Fruit fly (Drosophila melanogaster): Measurements from ENCODE around the gene CG11722.

CG11722 gene

DNA sequence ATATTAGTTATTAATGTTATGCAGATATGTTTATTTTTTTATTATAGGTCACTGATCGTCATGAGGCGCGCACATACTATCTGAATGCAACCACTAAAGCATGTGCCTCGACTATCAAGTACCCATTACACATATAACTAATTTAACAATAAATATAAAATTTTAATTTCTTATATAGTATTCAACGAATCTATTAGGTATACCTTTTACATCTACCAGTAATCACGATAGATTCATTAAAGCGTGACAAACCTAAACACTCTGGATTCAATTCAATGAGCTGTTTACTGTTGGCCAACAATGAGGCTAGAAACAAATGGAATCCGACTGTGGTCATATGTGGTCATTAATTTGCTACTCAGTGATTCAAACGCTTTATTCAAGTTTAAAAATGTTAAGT lies 22.3 kb upstream of the CG11722 start, which contains the start of gene CG33784:
Gene CG33784 (plus strand): TSS at position 301 of the 400 bp plus-strand sequence.
- TF ChIP-seq toe (GFP tag; optimal IDR thresholded peaks at IDR 0.05) (no peak), CG12768 (GFP tag; optimal IDR thresholded peaks at IDR 0.05) (no peak), cnc (optimal IDR thresholded peaks at IDR 0.05) (no peak), Clk (GFP tag; optimal IDR thresholded peaks at IDR 0.05) (no peak), CG7045 (GFP tag; optimal IDR thresholded peaks at IDR 0.05) (no peak), kay (GFP tag; ENCODE audit: borderline replicate concordance) (no peak), pad (GFP tag; optimal IDR thresholded peaks at IDR 0.05) (no peak), CG14711 (tag; optimal IDR thresholded peaks at IDR 0.05) (no peak), Crg-1 (GFP tag; optimal IDR thresholded peaks at IDR 0.05) (no peak), cic (GFP tag; optimal IDR thresholded peaks at IDR 0.05) (no peak), Hr96 (GFP tag; optimal IDR thresholded peaks at IDR 0.05) (no peak), CG5204 (GFP tag; optimal IDR thresholded peaks at IDR 0.05) (no peak), ovo (GFP tag; optimal IDR thresholded peaks at IDR 0.05) (no peak), CG1620 (GFP tag; optimal IDR thresholded peaks at IDR 0.05) (no peak), CG33017 (tag; optimal IDR thresholded peaks at IDR 0.05) (no peak), Mnt (GFP tag; optimal IDR thresholded peaks at IDR 0.05) (no peak), CG11617 (GFP tag; optimal IDR thresholded peaks at IDR 0.05) (no peak), bab1 (GFP tag; optimal IDR thresholded peaks at IDR 0.05) (no peak), tj (GFP tag; optimal IDR thresholded peaks at IDR 0.05) (no peak)

DNA sequence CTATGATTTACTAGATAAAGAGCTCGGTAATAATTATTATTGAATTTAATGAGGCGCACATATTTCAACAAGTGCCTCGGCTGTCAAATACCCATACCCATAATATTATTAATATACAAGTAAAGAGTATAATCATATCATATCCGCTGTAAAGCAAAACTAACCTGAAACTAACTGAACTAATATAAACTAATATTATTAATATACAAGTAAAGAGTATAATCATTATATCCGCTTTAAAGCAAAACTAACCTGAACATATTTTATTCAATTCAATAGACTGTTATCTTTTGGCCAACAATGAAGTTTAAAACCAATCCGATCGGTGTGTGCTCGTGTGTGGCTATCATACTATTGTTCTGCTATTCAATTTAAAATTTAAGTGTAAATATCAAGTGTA lies 21.1 kb upstream of the CG11722 start, which contains the start of gene CG33783:
Gene CG33783 (plus strand): TSS at position 301 of the 400 bp plus-strand sequence.
- TF ChIP-seq cic (GFP tag; optimal IDR thresholded peaks at IDR 0.05) (no peak), Mnt (GFP tag; optimal IDR thresholded peaks at IDR 0.05) (no peak), cnc (optimal IDR thresholded peaks at IDR 0.05) (no peak), CG1620 (GFP tag; optimal IDR thresholded peaks at IDR 0.05) (no peak), CG5204 (GFP tag; optimal IDR thresholded peaks at IDR 0.05) (no peak), CG14711 (tag; optimal IDR thresholded peaks at IDR 0.05) (no peak), CG11617 (GFP tag; optimal IDR thresholded peaks at IDR 0.05) (no peak), Hr96 (GFP tag; optimal IDR thresholded peaks at IDR 0.05) (no peak), pad (GFP tag; optimal IDR thresholded peaks at IDR 0.05) (no peak), CG33017 (tag; optimal IDR thresholded peaks at IDR 0.05) (no peak), toe (GFP tag; optimal IDR thresholded peaks at IDR 0.05) (no peak), Crg-1 (GFP tag; optimal IDR thresholded peaks at IDR 0.05) (no peak), CG7045 (GFP tag; optimal IDR thresholded peaks at IDR 0.05) (no peak), CG7101 (tag; optimal IDR thresholded peaks at IDR 0.05) (no peak), ovo (GFP tag; optimal IDR thresholded peaks at IDR 0.05) (no peak), tj (GFP tag; optimal IDR thresholded peaks at IDR 0.05) (no peak), Clk (GFP tag; optimal IDR thresholded peaks at IDR 0.05) (no peak)

DNA sequence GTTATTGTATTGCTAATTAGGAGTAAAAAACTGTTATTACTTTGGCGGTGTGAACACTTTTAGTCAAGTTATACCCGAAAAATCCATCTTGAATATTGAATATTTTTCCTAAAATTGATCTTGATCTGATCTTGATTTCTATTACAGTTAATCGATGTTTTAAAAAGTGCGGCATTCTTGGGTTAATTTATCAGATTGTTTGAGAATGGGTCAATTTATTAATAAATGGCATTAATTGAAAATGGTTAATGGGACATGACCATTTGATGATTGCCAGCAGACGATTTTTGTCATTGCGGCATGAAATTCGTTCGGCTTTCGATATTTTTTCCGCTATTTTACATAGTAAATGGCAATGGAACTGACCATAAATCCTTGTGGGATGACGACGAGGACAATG lies 18.4 kb upstream of the CG11722 start, which contains the start of gene CG33631:
Gene CG33631 (plus strand): TSS at position 301 of the 400 bp plus-strand sequence.
- no peak for TF ChIP-seq Hr96 (GFP tag; optimal IDR thresholded peaks at IDR 0.05)
- no peak for TF ChIP-seq CG5204 (GFP tag; optimal IDR thresholded peaks at IDR 0.05)
- TF ChIP-seq Crg-1 (GFP tag; optimal IDR thresholded peaks at IDR 0.05): no peak

DNA sequence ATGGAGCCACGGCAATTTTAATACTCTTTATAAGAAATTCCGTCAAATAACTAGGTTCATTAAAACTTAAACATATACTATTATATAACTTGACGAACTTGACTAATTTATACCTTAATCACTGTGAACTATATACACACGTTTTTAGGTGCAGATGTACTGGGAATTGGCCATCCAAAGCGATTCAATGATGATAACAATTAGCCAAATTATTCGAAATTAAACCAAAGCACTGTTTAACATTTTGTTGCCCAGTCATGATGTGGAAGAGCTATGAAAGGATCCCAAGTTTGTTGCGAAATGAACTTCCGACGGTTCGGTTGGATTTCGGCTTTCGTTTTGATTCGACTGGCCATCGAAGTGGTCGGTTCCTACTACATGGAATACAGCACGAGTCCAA lies 17.0 kb upstream of the CG11722 start, which contains the start of gene CG33630:
Gene CG33630 (plus strand): TSS at position 301 of the 400 bp plus-strand sequence.
- TF ChIP-seq kay (GFP tag; ENCODE audit: borderline replicate concordance) (no peak), ovo (GFP tag; optimal IDR thresholded peaks at IDR 0.05) (no peak), CG7045 (GFP tag; optimal IDR thresholded peaks at IDR 0.05) (no peak), toe (GFP tag; optimal IDR thresholded peaks at IDR 0.05) (no peak)

DNA sequence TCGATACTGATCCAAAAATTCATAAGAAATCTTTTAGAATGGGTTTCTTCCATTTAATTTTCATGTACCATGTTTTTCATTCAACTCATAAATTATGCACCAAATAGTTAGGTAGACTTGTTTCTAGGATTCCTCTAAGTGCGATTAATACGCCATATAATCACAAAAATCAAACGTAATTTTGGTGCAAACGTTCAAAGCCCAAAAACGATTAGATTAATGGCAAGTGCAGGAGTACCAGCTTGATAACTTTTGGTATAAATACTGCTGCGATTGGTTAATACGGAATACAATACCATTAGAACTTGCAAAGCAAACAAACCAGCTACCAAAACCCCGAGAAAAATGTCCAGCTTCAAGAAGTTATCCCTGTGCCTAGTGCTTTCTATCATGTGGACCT lies 14.6 kb upstream of the CG11722 start, which contains the start of gene Npc2c:
Gene Npc2c (plus strand): TSS at position 301 of the 400 bp plus-strand sequence.
- no peak for TF ChIP-seq CG7101 (tag; optimal IDR thresholded peaks at IDR 0.05)
- TF ChIP-seq ovo (GFP tag; optimal IDR thresholded peaks at IDR 0.05): no peak
- no peak for TF ChIP-seq kay (GFP tag; ENCODE audit: borderline replicate concordance)
- TF ChIP-seq Mnt (GFP tag; optimal IDR thresholded peaks at IDR 0.05): no peak
- TF ChIP-seq CG33017 (tag; optimal IDR thresholded peaks at IDR 0.05): no peak
- TF ChIP-seq CG7045 (GFP tag; optimal IDR thresholded peaks at IDR 0.05): no peak

DNA sequence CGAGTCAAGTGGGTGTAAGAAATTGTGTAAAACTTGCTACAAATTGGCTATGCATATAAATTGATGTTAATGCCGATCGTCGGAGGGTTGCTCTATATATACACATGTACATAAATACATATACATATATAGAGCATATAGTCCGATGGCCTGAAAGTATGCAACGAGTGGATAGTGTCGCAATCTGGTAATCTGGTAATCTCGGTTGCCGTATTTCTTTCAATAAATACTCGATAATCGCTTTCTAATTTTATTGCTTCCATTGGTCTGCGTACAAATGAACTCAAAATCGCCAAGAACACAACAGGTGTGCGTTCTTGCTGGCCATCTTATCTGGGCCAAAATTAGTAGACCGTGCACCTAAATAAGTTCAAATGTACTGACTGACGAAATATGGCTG lies 14.0 kb upstream of the CG11722 start:
- TF ChIP-seq CG1620 (GFP tag; optimal IDR thresholded peaks at IDR 0.05) (no peak), kay (GFP tag; ENCODE audit: borderline replicate concordance) (peak; percentile 27), Mnt (GFP tag; optimal IDR thresholded peaks at IDR 0.05) (no peak), cnc (optimal IDR thresholded peaks at IDR 0.05) (no peak), Clk (GFP tag; optimal IDR thresholded peaks at IDR 0.05) (no peak)

DNA sequence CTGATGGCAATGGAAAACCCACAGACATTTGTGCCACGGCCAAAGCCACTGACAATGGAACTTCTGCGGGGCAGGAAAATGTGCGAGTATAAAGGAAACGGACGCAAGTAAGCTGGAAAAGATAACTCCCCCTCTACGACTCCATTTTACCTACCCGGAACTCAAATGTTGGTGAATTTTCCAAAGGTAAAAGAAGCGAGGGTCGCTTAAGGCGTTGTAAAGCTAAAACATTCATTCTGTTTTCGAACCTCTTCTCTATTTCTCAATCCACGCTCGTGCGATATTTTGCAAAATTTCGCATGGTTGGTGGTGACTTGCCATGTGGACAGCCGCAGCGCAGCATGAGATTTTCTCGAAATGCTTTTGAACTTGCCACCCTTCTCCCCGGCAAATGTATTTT lies 11.3 kb upstream of the CG11722 start:
- no peak for TF ChIP-seq toe (GFP tag; optimal IDR thresholded peaks at IDR 0.05)

DNA sequence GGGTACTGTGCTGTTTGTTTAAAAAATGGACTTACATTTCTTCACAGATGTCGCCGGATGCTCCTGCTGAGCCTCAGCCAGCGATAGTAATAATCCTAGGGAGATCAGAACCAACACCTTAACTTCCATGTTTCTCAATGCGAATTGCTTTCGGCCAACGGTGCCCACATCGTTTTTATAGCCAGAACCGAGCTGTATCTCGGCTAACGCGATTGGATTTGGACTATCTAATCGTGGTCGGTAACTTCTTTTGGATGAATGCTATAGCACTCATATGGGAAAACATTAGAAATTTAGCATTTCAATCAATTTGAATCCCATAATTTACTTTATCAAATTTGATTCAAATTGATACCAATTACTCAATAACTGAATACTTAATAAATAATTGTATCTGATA lies 10.6 kb upstream of the CG11722 start, which contains the start of gene Npc2d:
Gene Npc2d (minus strand): TSS at position 133 of the 400 bp plus-strand sequence.
- TF ChIP-seq kay (GFP tag; ENCODE audit: borderline replicate concordance) (no peak), CG5204 (GFP tag; optimal IDR thresholded peaks at IDR 0.05) (no peak), Mnt (GFP tag; optimal IDR thresholded peaks at IDR 0.05) (no peak), bab1 (GFP tag; optimal IDR thresholded peaks at IDR 0.05) (no peak), pad (GFP tag; optimal IDR thresholded peaks at IDR 0.05) (no peak), CG7045 (GFP tag; optimal IDR thresholded peaks at IDR 0.05) (no peak), CG33017 (tag; optimal IDR thresholded peaks at IDR 0.05) (no peak), cic (GFP tag; optimal IDR thresholded peaks at IDR 0.05) (no peak), CG11617 (GFP tag; optimal IDR thresholded peaks at IDR 0.05) (no peak), tj (GFP tag; optimal IDR thresholded peaks at IDR 0.05) (no peak)
